Worm (Caenorhabditis elegans) whole organism, L3 larva: Measurements from ENCODE around the gene C45G9.5.
A peak's percentile ranks its signal among the peaks of the same experiment; 100 is the strongest.

Source experiments
- R02D3.7 ChIP-seq: fragments of 150-350 bp; optimal IDR thresholded peaks from 2 replicates; lab custom pipeline; 2014; ENCODE audit warnings: missing biosample characterization, missing genetic modification characterization
- ZK546.5 ChIP-seq: sonication (generic microtip); optimal IDR thresholded peaks from 2 replicates; lab custom pipeline; 2017; ENCODE audit warnings: missing biosample characterization, missing genetic modification characterization
- ama-1 ChIP-seq: fragments of 150-350 bp; optimal IDR thresholded peaks from 2 replicates; lab custom pipeline; 2018
- ceh-28 ChIP-seq: fragments of 150-350 bp; optimal IDR thresholded peaks from 2 replicates; lab custom pipeline; 2014; ENCODE audit warnings: missing biosample characterization, missing genetic modification reagents, missing genetic modification characterization
- ceh-9 ChIP-seq: sonication (generic microtip); optimal IDR thresholded peaks from 2 replicates; lab custom pipeline; 2018; ENCODE audit warnings: missing biosample characterization, missing genetic modification characterization
- egl-27 ChIP-seq: sonication (generic microtip); optimal IDR thresholded peaks from 4 replicates; lab custom pipeline; 2017; ENCODE audit warnings: missing biosample characterization, missing genetic modification reagents, missing genetic modification characterization
- egl-5 ChIP-seq: fragments of 150-350 bp; optimal IDR thresholded peaks from 2 replicates; lab custom pipeline; 2017; ENCODE audit warnings: missing biosample characterization, missing genetic modification reagents, missing genetic modification characterization, inconsistent platforms
- elt-1 ChIP-seq: fragments of 150-350 bp; optimal IDR thresholded peaks from 2 replicates; lab custom pipeline; 2014; ENCODE audit warnings: missing biosample characterization, missing genetic modification characterization
- elt-2 ChIP-seq: sonication (generic microtip); optimal IDR thresholded peaks from 2 replicates; lab custom pipeline; 2016; ENCODE audit warnings: missing genetic modification reagents, mild to moderate bottlenecking, missing genetic modification characterization, missing compliant biosample characterization
- elt-3 ChIP-seq, 3 experiments: fragments of 150-350 bp in 1 of 3; sonication (generic microtip) in 2 of 3; optimal IDR thresholded peaks; 2 replicates in 2 of 3; 4 replicates in 1 of 3; lab custom pipeline; 2014 to 2017; ENCODE audit warnings: missing biosample characterization in 3 of 3, missing genetic modification characterization in 3 of 3
- eor-1 ChIP-seq, 2 experiments: fragments of 150-350 bp; optimal IDR thresholded peaks; 2 replicates each; lab custom pipeline; 2014 to 2018; ENCODE audit warnings: missing biosample characterization in 2 of 2, missing genetic modification characterization in 2 of 2
- fkh-10 ChIP-seq: sonication (generic microtip); optimal IDR thresholded peaks from 2 replicates; lab custom pipeline; 2017; ENCODE audit warnings: missing biosample characterization, missing genetic modification reagents, missing genetic modification characterization
- fkh-2 ChIP-seq: fragments of 150-350 bp; optimal IDR thresholded peaks from 2 replicates; lab custom pipeline; 2014; ENCODE audit warnings: missing biosample characterization, missing genetic modification reagents, missing genetic modification characterization
- fos-1 ChIP-seq: fragments of 150-350 bp; optimal IDR thresholded peaks from 2 replicates; lab custom pipeline; 2014; ENCODE audit warnings: missing biosample characterization, missing genetic modification characterization
- hmg-11 ChIP-seq: sonication (generic microtip); optimal IDR thresholded peaks from 2 replicates; lab custom pipeline; 2016; ENCODE audit warnings: missing genetic modification characterization, missing compliant biosample characterization
- jun-1 ChIP-seq: fragments of 150-350 bp; optimal IDR thresholded peaks from 2 replicates; lab custom pipeline; 2014; ENCODE audit warnings: missing biosample characterization, missing genetic modification reagents, missing genetic modification characterization
- lin-15B ChIP-seq: fragments of 150-350 bp; optimal IDR thresholded peaks from 2 replicates; lab custom pipeline; 2014; ENCODE audit warnings: missing biosample characterization, missing genetic modification characterization
- lin-39 ChIP-seq: fragments of 150-350 bp; optimal IDR thresholded peaks from 2 replicates; lab custom pipeline; 2018; ENCODE audit warnings: missing biosample characterization, missing genetic modification reagents, missing genetic modification characterization
- lsy-12 ChIP-seq: sonication (generic microtip); optimal IDR thresholded peaks from 2 replicates; lab custom pipeline; 2016; ENCODE audit warnings: mild to moderate bottlenecking, missing genetic modification characterization, missing compliant biosample characterization
- nfya-1 ChIP-seq: sonication (generic microtip); optimal IDR thresholded peaks from 2 replicates; lab custom pipeline; 2017; ENCODE audit warnings: missing genetic modification characterization, mild to moderate bottlenecking, missing compliant biosample characterization, antibody characterized with exemption, moderate library complexity; ENCODE audit not compliant: insufficient read depth
- nhr-11 ChIP-seq: fragments of 150-350 bp; optimal IDR thresholded peaks from 2 replicates; lab custom pipeline; 2014; ENCODE audit warnings: missing biosample characterization, missing genetic modification characterization
- nhr-23 ChIP-seq: fragments of 150-350 bp; optimal IDR thresholded peaks from 2 replicates; lab custom pipeline; 2014; ENCODE audit warnings: missing biosample characterization, missing genetic modification reagents, missing genetic modification characterization
- nhr-237 ChIP-seq: fragments of 150-350 bp; optimal IDR thresholded peaks from 2 replicates; lab custom pipeline; 2014; ENCODE audit warnings: missing biosample characterization, missing genetic modification characterization
- nhr-25 ChIP-seq: sonication (generic microtip); optimal IDR thresholded peaks from 2 replicates; lab custom pipeline; 2017; ENCODE audit warnings: missing biosample characterization, missing genetic modification characterization
- nhr-28 ChIP-seq: fragments of 150-350 bp; optimal IDR thresholded peaks from 2 replicates; lab custom pipeline; 2014; ENCODE audit warnings: missing biosample characterization, missing genetic modification characterization
- nhr-67 ChIP-seq: fragments of 150-350 bp; optimal IDR thresholded peaks from 2 replicates; lab custom pipeline; 2014; ENCODE audit warnings: missing biosample characterization, missing genetic modification characterization
- nhr-76 ChIP-seq: fragments of 150-350 bp; sonication (generic microtip); optimal IDR thresholded peaks from 5 replicates; lab custom pipeline; 2014; ENCODE audit warnings: missing biosample characterization, missing genetic modification characterization
- nhr-77 ChIP-seq: fragments of 150-350 bp; optimal IDR thresholded peaks from 2 replicates; lab custom pipeline; 2014; ENCODE audit warnings: missing biosample characterization, missing genetic modification characterization
- pha-4 ChIP-seq: fragments of 150-350 bp; optimal IDR thresholded peaks from 2 replicates; lab custom pipeline; 2014; ENCODE audit warnings: missing biosample characterization, missing genetic modification reagents, missing genetic modification characterization
- skn-1 ChIP-seq: fragments of 150-350 bp; optimal IDR thresholded peaks from 2 replicates; lab custom pipeline; 2014; ENCODE audit warnings: missing biosample characterization, missing genetic modification characterization
- snpc-4 ChIP-seq: fragments of 150-350 bp; optimal IDR thresholded peaks from 2 replicates; lab custom pipeline; 2014; ENCODE audit warnings: missing biosample characterization, missing genetic modification characterization
- tbx-2 ChIP-seq: sonication (generic microtip); optimal IDR thresholded peaks from 2 replicates; lab custom pipeline; 2016; ENCODE audit warnings: mild to moderate bottlenecking, missing genetic modification characterization, missing compliant biosample characterization
- zag-1 ChIP-seq: fragments of 150-350 bp; optimal IDR thresholded peaks from 2 replicates; lab custom pipeline; 2014; ENCODE audit warnings: missing biosample characterization, missing genetic modification characterization
- ztf-4 ChIP-seq: fragments of 150-350 bp; optimal IDR thresholded peaks from 2 replicates; lab custom pipeline; 2014; ENCODE audit warnings: missing biosample characterization, missing genetic modification characterization

The C45G9.5 gene

ce11 chrIII:5047740-5048139 lies at the start of gene C45G9.5:
TSS of gene C45G9.5 (plus strand) at chrIII:5048117.
- no peak for TF ChIP-seq eor-1 (tag; optimal IDR thresholded peaks at IDR 0.05; lab: Kevin White, UChicago)
- no peak for TF ChIP-seq hmg-11 (tag; lab: Kevin White, UChicago)
- no peak for TF ChIP-seq nhr-11
- TF ChIP-seq elt-3 (tag; optimal IDR thresholded peaks at IDR 0.05; lab: Kevin White, UChicago) = no peak
- no peak for TF ChIP-seq ama-1 (lab: Kevin White, UChicago)
- no peak for TF ChIP-seq egl-5 (tag; lab: Kevin White, UChicago)
- TF ChIP-seq nhr-76 (tag; lab: Kevin White, UChicago) = no peak
- no peak for TF ChIP-seq skn-1 (tag; lab: Kevin White, UChicago)

- no peak for TF ChIP-seq ceh-28 (tag; lab: Kevin White, UChicago)
- no peak for TF ChIP-seq nhr-237 (tag; lab: Kevin White, UChicago)
- TF ChIP-seq lin-39 = no peak
- peak; percentile 2 for TF ChIP-seq snpc-4 (tag; lab: Kevin White, UChicago)
- TF ChIP-seq nhr-67 (tag; lab: Kevin White, UChicago) = no peak
- TF ChIP-seq ztf-4 (tag; lab: Kevin White, UChicago) = no peak
- no peak for TF ChIP-seq jun-1
- peak; percentile 5 for TF ChIP-seq nfya-1
- TF ChIP-seq egl-27 = no peak
- TF ChIP-seq elt-3 (tag; optimal IDR thresholded peaks at IDR 0.05; lab: Kevin White, UChicago) = no peak
These were observed 48.9 kb upstream of the C45G9.5 start, which contains the start of gene smcr-8 for ce11 chrIII:4998956-4999425. TSS of gene smcr-8 (plus strand) at chrIII:4999375.

ce11 chrIII:5002231-5002630 lies 45.7 kb upstream of the C45G9.5 start, which contains the start of gene R144.10:
TSS of gene R144.10 (minus strand) at chrIII:5002331.
- no peak for TF ChIP-seq snpc-4 (tag; lab: Kevin White, UChicago)
- no peak for TF ChIP-seq nhr-11
- TF ChIP-seq elt-3 (tag; optimal IDR thresholded peaks at IDR 0.05; lab: Kevin White, UChicago) = no peak
- TF ChIP-seq pha-4 (tag; lab: Kevin White, UChicago) = no peak
- TF ChIP-seq nhr-77 = no peak
- TF ChIP-seq eor-1 (tag; optimal IDR thresholded peaks at IDR 0.05; lab: Kevin White, UChicago) = no peak
- no peak for TF ChIP-seq fkh-2 (tag; lab: Kevin White, UChicago)
- no peak for TF ChIP-seq elt-1
- TF ChIP-seq nhr-76 (tag; lab: Kevin White, UChicago) = no peak
- TF ChIP-seq nhr-23 (tag; lab: Kevin White, UChicago) = no peak
- TF ChIP-seq nhr-67 (tag; lab: Kevin White, UChicago) = no peak
- TF ChIP-seq lin-15B (tag; lab: Kevin White, UChicago) = no peak
- no peak for TF ChIP-seq ceh-28 (tag; lab: Kevin White, UChicago)
- no peak for TF ChIP-seq skn-1 (tag; lab: Kevin White, UChicago)
- no peak for TF ChIP-seq nhr-237 (tag; lab: Kevin White, UChicago)
- no peak for TF ChIP-seq zag-1 (tag; lab: Kevin White, UChicago)
- TF ChIP-seq lsy-12 (tag; lab: Kevin White, UChicago) = no peak

- TF ChIP-seq tbx-2 (tag; lab: Kevin White, UChicago) = no peak
- no peak for TF ChIP-seq nfya-1
- no peak for TF ChIP-seq nhr-28 (tag; lab: Kevin White, UChicago)
- no peak for TF ChIP-seq fkh-10
- TF ChIP-seq, all 47 proteins: peak for 0
These were observed 43.3 kb upstream of the C45G9.5 start, which contains the start of gene R144.6 for ce11 chrIII:5004621-5005020. TSS of gene R144.6 (minus strand) at chrIII:5004721.

- TF ChIP-seq R02D3.7 = no peak
- TF ChIP-seq elt-2 (tag; lab: Kevin White, UChicago) = no peak
- TF ChIP-seq nhr-25 (tag; lab: Kevin White, UChicago) = no peak
- no peak for TF ChIP-seq pha-4 (tag; lab: Kevin White, UChicago)
- no peak for TF ChIP-seq nhr-11
- no peak for TF ChIP-seq zag-1 (tag; lab: Kevin White, UChicago)
These were observed 41.0 kb upstream of the C45G9.5 start, which contains the start of gene R144.12 for ce11 chrIII:5006881-5007280. TSS of gene R144.12 (minus strand) at chrIII:5006981.

ce11 chrIII:5008730-5009129 lies 39.2 kb upstream of the C45G9.5 start, which contains the start of gene R144.11:
TSS of gene R144.11 (minus strand) at chrIII:5008830.
- TF ChIP-seq fos-1 (tag; lab: Kevin White, UChicago) (no peak), hmg-11 (tag; lab: Kevin White, UChicago) (no peak), ceh-9 (tag; lab: Kevin White, UChicago) (no peak), nfya-1 (no peak), nhr-25 (tag; lab: Kevin White, UChicago) (no peak), ama-1 (lab: Kevin White, UChicago) (no peak), nhr-11 (no peak), nhr-67 (tag; lab: Kevin White, UChicago) (no peak), elt-2 (tag; lab: Kevin White, UChicago) (no peak), ZK546.5 (no peak), pha-4 (tag; lab: Kevin White, UChicago) (no peak)
